Worm (Caenorhabditis elegans) whole organism, L1 larva: Measurements from ENCODE around the gene F32D8.13.

Source experiments
- C04F5.9 ChIP-seq: sonication (generic microtip); optimal IDR thresholded peaks from 2 replicates; lab custom pipeline; 2016; ENCODE audit warnings: missing genetic modification characterization, missing compliant biosample characterization
- C34B4.2 ChIP-seq: sonication (generic microtip); optimal IDR thresholded peaks from 2 replicates; lab custom pipeline; 2017; ENCODE audit warnings: mild to moderate bottlenecking, missing genetic modification characterization, missing compliant biosample characterization
- ama-1 ChIP-seq: fragments of 150-350 bp; optimal IDR thresholded peaks from 2 replicates; lab custom pipeline; 2014
- blmp-1 ChIP-seq: fragments of 150-350 bp; optimal IDR thresholded peaks from 2 replicates; lab custom pipeline; 2014; ENCODE audit warnings: missing biosample characterization, missing genetic modification characterization
- ceh-82 ChIP-seq, 3 experiments: fragments of 150-350 bp in 1 of 3; sonication (generic microtip) in 2 of 3; optimal IDR thresholded peaks; 2 replicates each; lab custom pipeline; 2014 to 2017; ENCODE audit warnings: missing biosample characterization in 3 of 3, missing genetic modification characterization in 3 of 3
- ceh-88 ChIP-seq: fragments of 200-800 bp; sonication (Bioruptor generic); IDR thresholded peaks from 2 replicates; pipeline ENCODE4 v1.3.6; 2022; ENCODE audit warnings: missing genetic modification characterization, missing compliant biosample characterization
- ces-1 ChIP-seq: fragments of 150-350 bp; optimal IDR thresholded peaks from 2 replicates; lab custom pipeline; 2014; ENCODE audit warnings: missing biosample characterization, missing genetic modification reagents, missing genetic modification characterization
- dpl-1 ChIP-seq, 3 experiments: fragments of 150-350 bp in 2 of 3; sonication (generic microtip) in 1 of 3; optimal IDR thresholded peaks; 2 replicates each; lab custom pipeline; 2014 to 2017; ENCODE audit warnings: missing biosample characterization in 3 of 3, missing genetic modification characterization in 3 of 3, missing genetic modification reagents in 3 of 3
- efl-1 ChIP-seq, 4 experiments: fragments of 150-350 bp; optimal IDR thresholded peaks in 3 of 4; peaks in 1 of 4; 1 replicate in 1 of 4; 2 replicates in 3 of 4; lab custom pipeline; 2014; ENCODE audit warnings: missing biosample characterization in 2 of 4, missing genetic modification characterization in 2 of 4, missing genetic modification reagents in 2 of 4
- egl-27 ChIP-seq, 2 experiments: fragments of 150-350 bp in 1 of 2; sonication (generic microtip); optimal IDR thresholded peaks; 3 replicates each; lab custom pipeline; 2017 to 2018; ENCODE audit warnings: missing biosample characterization in 2 of 2, missing genetic modification characterization in 2 of 2, missing genetic modification reagents in 2 of 2
- elt-2 ChIP-seq: sonication (generic microtip); optimal IDR thresholded peaks from 2 replicates; lab custom pipeline; 2016; ENCODE audit warnings: missing genetic modification characterization, mild to moderate bottlenecking, inconsistent platforms, missing compliant biosample characterization, missing genetic modification reagents
- ets-5 ChIP-seq: fragments of 200-800 bp; sonication (Bioruptor generic); IDR thresholded peaks from 2 replicates; pipeline ENCODE4 v1.3.6; 2022; ENCODE audit warnings: missing genetic modification characterization, missing compliant biosample characterization
- fkh-8 ChIP-seq: sonication (generic microtip); optimal IDR thresholded peaks from 2 replicates; lab custom pipeline; 2016; ENCODE audit warnings: mild to moderate bottlenecking, missing genetic modification characterization, missing compliant biosample characterization
- hlh-17 ChIP-seq: fragments of 200-800 bp; sonication (Bioruptor generic); optimal IDR thresholded peaks from 2 replicates; lab custom pipeline; 2018; ENCODE audit warnings: missing genetic modification characterization, mild to moderate bottlenecking, missing compliant biosample characterization, moderate library complexity, borderline replicate concordance
- hpl-2 ChIP-seq: fragments of 150-350 bp; optimal IDR thresholded peaks from 2 replicates; lab custom pipeline; 2014; ENCODE audit warnings: missing biosample characterization, missing genetic modification reagents, missing genetic modification characterization
- irx-1 ChIP-seq: sonication (generic microtip); optimal IDR thresholded peaks from 2 replicates; lab custom pipeline; 2016; ENCODE audit warnings: missing genetic modification characterization, missing compliant biosample characterization
- jun-1 ChIP-seq: fragments of 150-350 bp; optimal IDR thresholded peaks from 2 replicates; lab custom pipeline; 2014; ENCODE audit warnings: missing biosample characterization, missing genetic modification reagents, missing genetic modification characterization
- lin-14 ChIP-seq: fragments of 200-800 bp; sonication (Bioruptor generic); optimal IDR thresholded peaks from 2 replicates; lab custom pipeline; 2018; ENCODE audit warnings: mild to moderate bottlenecking, missing genetic modification characterization, moderate library complexity, missing compliant biosample characterization
- lin-35 ChIP-seq, 2 experiments: fragments of 150-350 bp; optimal IDR thresholded peaks; 2 replicates each; lab custom pipeline; 2014; ENCODE audit warnings: missing biosample characterization in 2 of 2, missing genetic modification characterization in 2 of 2, missing genetic modification reagents in 2 of 2
- mef-2 ChIP-seq: fragments of 150-350 bp; optimal IDR thresholded peaks from 2 replicates; lab custom pipeline; 2014; ENCODE audit warnings: missing biosample characterization, missing genetic modification characterization
- nhr-12 ChIP-seq: sonication (generic microtip); optimal IDR thresholded peaks from 2 replicates; lab custom pipeline; 2017; ENCODE audit warnings: missing biosample characterization, missing genetic modification characterization
- nhr-20 ChIP-seq: sonication (generic microtip); optimal IDR thresholded peaks from 2 replicates; lab custom pipeline; 2016; ENCODE audit warnings: mild to moderate bottlenecking, missing genetic modification characterization, missing compliant biosample characterization
- nhr-237 ChIP-seq: fragments of 150-350 bp; optimal IDR thresholded peaks from 2 replicates; lab custom pipeline; 2014; ENCODE audit warnings: missing biosample characterization, missing genetic modification characterization
- nhr-47 ChIP-seq: sonication (generic microtip); optimal IDR thresholded peaks from 2 replicates; lab custom pipeline; 2016; ENCODE audit warnings: mild to moderate bottlenecking, missing genetic modification characterization, moderate library complexity, missing compliant biosample characterization
- nhr-84 ChIP-seq: sonication (generic microtip); optimal IDR thresholded peaks from 2 replicates; lab custom pipeline; 2017; ENCODE audit warnings: missing biosample characterization, missing genetic modification characterization
- nhr-90 ChIP-seq: sonication (generic microtip); optimal IDR thresholded peaks from 2 replicates; lab custom pipeline; 2016; ENCODE audit warnings: mild to moderate bottlenecking, missing genetic modification characterization, missing compliant biosample characterization; ENCODE audit not compliant: poor library complexity
- pag-3 ChIP-seq: sonication (generic microtip); optimal IDR thresholded peaks from 2 replicates; lab custom pipeline; 2017; ENCODE audit warnings: missing genetic modification characterization, mild to moderate bottlenecking, missing compliant biosample characterization, antibody characterized with exemption, borderline replicate concordance; ENCODE audit not compliant: insufficient read depth
- pax-3 ChIP-seq: fragments of 200-800 bp; sonication (Bioruptor generic); optimal IDR thresholded peaks from 2 replicates; lab custom pipeline; 2018; ENCODE audit warnings: mild to moderate bottlenecking, missing genetic modification characterization, moderate library complexity, missing compliant biosample characterization
- snu-23 ChIP-seq: sonication (generic microtip); optimal IDR thresholded peaks from 2 replicates; lab custom pipeline; 2016; ENCODE audit warnings: missing genetic modification characterization, missing compliant biosample characterization
- sup-37 ChIP-seq: fragments of 200-800 bp; sonication (Bioruptor generic); optimal IDR thresholded peaks from 2 replicates; lab custom pipeline; 2018; ENCODE audit warnings: mild to moderate bottlenecking, missing genetic modification characterization, missing compliant biosample characterization
- swsn-7 ChIP-seq: sonication (generic microtip); optimal IDR thresholded peaks from 2 replicates; lab custom pipeline; 2016; ENCODE audit warnings: missing genetic modification characterization, missing compliant biosample characterization
- tbx-2 ChIP-seq: sonication (generic microtip); optimal IDR thresholded peaks from 2 replicates; lab custom pipeline; 2016; ENCODE audit warnings: missing genetic modification characterization, missing compliant biosample characterization
- unc-86 ChIP-seq: sonication (generic microtip); optimal IDR thresholded peaks from 2 replicates; lab custom pipeline; 2016; ENCODE audit warnings: missing genetic modification characterization, missing compliant biosample characterization
- unc-98 ChIP-seq: fragments of 200-800 bp; sonication (Bioruptor generic); IDR thresholded peaks from 2 replicates; pipeline ENCODE4 v1.3.6; 2022; ENCODE audit warnings: missing genetic modification characterization, missing compliant biosample characterization
- xbp-1 ChIP-seq: sonication (generic microtip); optimal IDR thresholded peaks from 2 replicates; lab custom pipeline; 2016; ENCODE audit warnings: missing genetic modification characterization, missing compliant biosample characterization
- ztf-11 ChIP-seq, 2 experiments: sonication (generic microtip); optimal IDR thresholded peaks; 2 replicates each; lab custom pipeline; 2016 to 2017; ENCODE audit warnings: missing genetic modification characterization in 2 of 2, missing biosample characterization in 1 of 2, missing compliant biosample characterization in 1 of 2
- ztf-4 ChIP-seq: fragments of 150-350 bp; optimal IDR thresholded peaks from 2 replicates; lab custom pipeline; 2014; ENCODE audit warnings: missing biosample characterization, missing genetic modification characterization

Gene F32D8.13

ce11 chrV:10867586-10867985, 28.8 kb downstream of the F32D8.13 start (continued):
- peak; percentile 91 for TF ChIP-seq lin-14
- TF ChIP-seq nhr-84, result no peak
- peak; percentile 47 for TF ChIP-seq swsn-7
- TF ChIP-seq sup-37 (GFP tag; lab: Kevin White, UChicago), result no peak
- TF ChIP-seq efl-1 (optimal IDR thresholded peaks at IDR 0.05; lab: Kevin White, UChicago), result peak in 1 of 2 experiments; percentile 18
- TF ChIP-seq efl-1 (GFP tag; optimal IDR thresholded peaks at IDR 0.05 in 1 of 2; lab: Kevin White, UChicago), result no peak
- TF ChIP-seq hlh-17 (GFP tag; lab: Kevin White, UChicago), result no peak
- no peak for TF ChIP-seq nhr-237 (tag; lab: Kevin White, UChicago)
- TF ChIP-seq ceh-82 (tag; optimal IDR thresholded peaks at IDR 0.05; lab: Kevin White, UChicago), result no peak
- no peak for TF ChIP-seq pax-3 (tag; lab: Kevin White, UChicago)
- TF ChIP-seq ces-1, result no peak
- TF ChIP-seq tbx-2 (tag; lab: Kevin White, UChicago), result peak; percentile 64
- peak; percentile 74 for TF ChIP-seq snu-23 (GFP tag; lab: Kevin White, UChicago)
- TF ChIP-seq C04F5.9, result no peak
- peak; percentile 75 for TF ChIP-seq nhr-20 (tag; lab: Kevin White, UChicago)
- TF ChIP-seq ama-1, result no peak
- TF ChIP-seq irx-1 (tag; lab: Kevin White, UChicago), result peak; percentile 28
- no peak for TF ChIP-seq hpl-2 (GFP tag; lab: Kevin White, UChicago)
- TF ChIP-seq dpl-1 (GFP tag; optimal IDR thresholded peaks at IDR 0.05; lab: Kevin White, UChicago), result no peak
- no peak for TF ChIP-seq C34B4.2
- peak; percentile 56 for TF ChIP-seq nhr-90 (tag; lab: Kevin White, UChicago)
- TF ChIP-seq nhr-47 (tag; lab: Kevin White, UChicago), result peak; percentile 77
- TF ChIP-seq ztf-11 (tag; optimal IDR thresholded peaks at IDR 0.05; lab: Kevin White, UChicago), result no peak
- peak; percentile 80 for TF ChIP-seq fkh-8 (tag; lab: Kevin White, UChicago)
- TF ChIP-seq unc-86 (tag; lab: Kevin White, UChicago), result peak; percentile 31
- TF ChIP-seq lin-35 (GFP tag; optimal IDR thresholded peaks at IDR 0.05; lab: Kevin White, UChicago), result peak; percentile 27 to 37
- TF ChIP-seq blmp-1 (tag; lab: Kevin White, UChicago), result peak; percentile 62
- no peak for TF ChIP-seq nhr-12 (tag; lab: Kevin White, UChicago)
- no peak for TF ChIP-seq pag-3 (tag; lab: Kevin White, UChicago)
- TF ChIP-seq xbp-1 (tag; lab: Kevin White, UChicago), result peak; percentile 41
- TF ChIP-seq jun-1 (tag; lab: Kevin White, UChicago), result no peak

DNA sequence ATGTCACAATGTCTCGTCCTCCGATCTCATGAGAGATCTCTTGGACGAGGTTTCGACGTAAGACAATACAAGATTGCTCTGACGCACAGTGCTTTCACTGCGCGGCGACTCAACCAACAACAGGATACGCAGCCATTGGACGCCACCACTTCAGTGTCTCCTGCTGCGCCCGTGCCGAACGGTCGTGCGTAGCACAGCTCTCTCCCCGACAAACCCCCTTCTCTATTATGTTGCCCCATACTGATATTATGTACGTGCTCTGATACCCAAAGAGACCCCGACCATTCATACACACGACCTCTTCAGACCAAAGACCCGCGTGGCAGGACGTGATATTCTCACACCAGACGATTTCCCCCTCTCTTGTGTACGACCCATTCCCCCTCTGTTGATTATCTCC, 30.0 kb downstream of the F32D8.13 start:
- TF ChIP-seq ceh-88 (GFP tag; lab: Robert Waterston, UW) (0 out of 2 replicates have a peak, but pooled peaks have one; percentile 11), ets-5 (GFP tag; lab: Robert Waterston, UW) (peak; percentile 94; the same call in 1 of the 2 replicates)

DNA sequence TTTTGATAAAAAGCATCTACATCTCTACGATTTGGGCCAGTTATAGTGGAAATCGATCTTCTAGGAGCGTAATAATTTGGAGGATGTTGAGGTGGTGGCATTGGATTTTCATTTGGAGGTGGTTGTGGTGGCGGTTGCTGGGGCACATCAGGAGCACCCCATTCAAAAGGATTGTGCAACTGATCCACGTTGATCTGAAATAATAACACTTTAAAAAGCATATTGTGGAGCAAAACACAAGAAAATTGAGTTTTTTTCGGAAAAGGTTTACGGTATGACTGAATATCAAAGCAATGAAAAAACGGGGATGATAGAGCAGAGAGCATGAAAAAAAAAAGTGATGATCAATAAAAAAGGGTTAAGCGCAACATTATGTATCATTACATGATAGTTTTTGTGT, 30.7 kb downstream of the F32D8.13 start, which contains the start of gene saeg-1:
TSS of gene saeg-1 (minus strand) at position 101 of the 400 bp plus-strand sequence.
- no peak for TF ChIP-seq unc-98 (GFP tag; lab: Robert Waterston, UW)
- TF ChIP-seq ztf-11 (tag; optimal IDR thresholded peaks at IDR 0.05; lab: Kevin White, UChicago), result no peak
- no peak for TF ChIP-seq swsn-7
- TF ChIP-seq mef-2 (tag; lab: Kevin White, UChicago), result no peak
- no peak for TF ChIP-seq egl-27 (tag; optimal IDR thresholded peaks at IDR 0.05; lab: Kevin White, UChicago)
- no peak for TF ChIP-seq ztf-4 (tag; lab: Kevin White, UChicago)
- TF ChIP-seq nhr-47 (tag; lab: Kevin White, UChicago), result no peak
- TF ChIP-seq elt-2, result no peak
